Fruit fly (Drosophila melanogaster) whole organism, pupa: ENCODE data around the gene Pkc98E.

Experiments used
- CG10348 ChIP-seq: fragments of 200-800 bp; sonication (Bioruptor generic); IDR thresholded peaks from 2 replicates; pipeline ENCODE4 v1.3.6; 2022; ENCODE audit warnings: missing biosample characterization, missing genetic modification characterization
- CG15710 ChIP-seq: fragments of 200-800 bp; sonication (Bioruptor generic); optimal IDR thresholded peaks from 2 replicates; lab custom pipeline; 2018; ENCODE audit warnings: missing biosample characterization, mild to moderate bottlenecking, missing genetic modification characterization, moderate library complexity
- CG17806 ChIP-seq: fragments of 200-800 bp; sonication (Bioruptor generic); optimal IDR thresholded peaks from 2 replicates; lab custom pipeline; 2018; ENCODE audit warnings: missing biosample characterization, mild to moderate bottlenecking, missing genetic modification characterization, moderate library complexity
- CG32121 ChIP-seq: fragments of 200-800 bp; sonication (Bioruptor generic); IDR thresholded peaks from 2 replicates; pipeline ENCODE4 v1.3.6; 2022; ENCODE audit warnings: missing biosample characterization, missing genetic modification characterization
- CG34367 ChIP-seq: fragments of 200-800 bp; sonication (Bioruptor generic); optimal IDR thresholded peaks from 2 replicates; lab custom pipeline; 2018; ENCODE audit warnings: missing biosample characterization, mild to moderate bottlenecking, missing genetic modification characterization
- CG4496 ChIP-seq: fragments of 200-800 bp; sonication (Bioruptor generic); IDR thresholded peaks from 3 replicates; pipeline ENCODE4 v1.3.6; 2022; ENCODE audit warnings: missing biosample characterization, missing genetic modification characterization
- CG8159 ChIP-seq: fragments of 200-800 bp; sonication (Bioruptor generic); optimal IDR thresholded peaks from 3 replicates; lab custom pipeline; 2018; ENCODE audit warnings: missing biosample characterization, mild to moderate bottlenecking, missing genetic modification characterization, moderate library complexity
- CG8301 ChIP-seq: fragments of 200-800 bp; sonication (Bioruptor generic); optimal IDR thresholded peaks from 2 replicates; lab custom pipeline; 2018; ENCODE audit warnings: missing biosample characterization, mild to moderate bottlenecking, missing genetic modification characterization
- EcR ChIP-seq: fragments of 200-800 bp; sonication (Bioruptor generic); optimal IDR thresholded peaks from 3 replicates; lab custom pipeline; 2019; ENCODE audit warnings: missing biosample characterization, missing genetic modification characterization, mild to moderate bottlenecking, moderate library complexity, missing genetic modification reagents
- Pif1B ChIP-seq: fragments of 200-800 bp; sonication (Bioruptor generic); optimal IDR thresholded peaks from 3 replicates; lab custom pipeline; 2016; ENCODE audit warnings: missing biosample characterization, missing genetic modification characterization
- Snoo ChIP-seq: fragments of 200-800 bp; sonication (Bioruptor generic); optimal IDR thresholded peaks from 3 replicates; lab custom pipeline; 2017; ENCODE audit warnings: missing biosample characterization, mild to moderate bottlenecking, missing genetic modification characterization, inconsistent platforms
- fd96Ca ChIP-seq: fragments of 200-800 bp; sonication (Bioruptor generic); IDR thresholded peaks from 3 replicates; pipeline ENCODE4 v1.3.6; 2022; ENCODE audit warnings: missing biosample characterization, missing genetic modification characterization
- rn ChIP-seq: fragments of 200-800 bp; sonication (Bioruptor generic); IDR thresholded peaks from 2 replicates; pipeline ENCODE4 v1.3.6; 2022; ENCODE audit warnings: missing biosample characterization, missing genetic modification characterization

dm6 chr3R:28998999-28999398 lies 40.0 kb upstream of the Pkc98E start:
- TF ChIP-seq CG17806 (no peak), fd96Ca (GFP tag; lab: Robert Waterston, UW) (no peak), CG10348 (no peak), rn (GFP tag; lab: Robert Waterston, UW) (no peak), Snoo (tag; lab: Kevin White, UChicago) (peak; percentile 46), CG8159 (tag; lab: Kevin White, UChicago) (peak; percentile 66), Pif1B (GFP tag; lab: Kevin White, UChicago) (no peak), CG4496 (no peak), EcR (GFP tag; lab: Kevin White, UChicago) (no peak), CG32121 (GFP tag; lab: Robert Waterston, UW) (no peak), CG8301 (tag; lab: Kevin White, UChicago) (no peak), CG34367 (tag; lab: Kevin White, UChicago) (no peak), CG15710 (tag; lab: Kevin White, UChicago) (peak; percentile 54)
